Worm (Caenorhabditis elegans) whole organism, L4 larva: Measurements from ENCODE around the gene srx-85.
A peak's percentile ranks its signal among the peaks of the same experiment; 100 is the strongest.

Experiments used
- D1046.2 ChIP-seq: fragments of 200-800 bp; sonication (Bioruptor generic); IDR thresholded peaks from 2 replicates; pipeline ENCODE4 v1.3.6; 2022; ENCODE audit warnings: missing genetic modification characterization, missing compliant biosample characterization
- R02D3.7 ChIP-seq: fragments of 150-350 bp; sonication (generic microtip); optimal IDR thresholded peaks from 3 replicates; lab custom pipeline; 2014; ENCODE audit warnings: missing biosample characterization, missing genetic modification characterization
- Y48G9A.11 ChIP-seq: fragments of 200-800 bp; sonication (Bioruptor generic); IDR thresholded peaks from 2 replicates; pipeline ENCODE4 v1.3.6; 2022; ENCODE audit warnings: missing genetic modification reagents, missing genetic modification characterization, missing compliant biosample characterization
- Y75B8A.6 ChIP-seq: fragments of 200-800 bp; sonication (Bioruptor generic); IDR thresholded peaks from 2 replicates; pipeline ENCODE4 v1.3.6; 2022; ENCODE audit warnings: missing genetic modification reagents, missing genetic modification characterization, missing compliant biosample characterization
- aly-2 ChIP-seq: sonication (generic microtip); optimal IDR thresholded peaks from 2 replicates; lab custom pipeline; 2018; ENCODE audit warnings: missing biosample characterization, missing genetic modification characterization
- ama-1 ChIP-seq: fragments of 150-350 bp; optimal IDR thresholded peaks from 2 replicates; lab custom pipeline; 2014; ENCODE audit warnings: inconsistent platforms, mixed read lengths
- arid-1 ChIP-seq: fragments of 200-800 bp; sonication (Bioruptor generic); conservative IDR thresholded peaks from 2 replicates; pipeline ENCODE4 v1.3.6; 2022; ENCODE audit warnings: missing genetic modification reagents, missing genetic modification characterization, missing compliant biosample characterization
- ceh-20 ChIP-seq: fragments of 200-800 bp; sonication (Bioruptor generic); IDR thresholded peaks from 2 replicates; pipeline ENCODE4 v1.3.6; 2022; ENCODE audit warnings: missing genetic modification reagents, missing genetic modification characterization, missing compliant biosample characterization
- ceh-44 ChIP-seq: fragments of 200-800 bp; sonication (Bioruptor generic); IDR thresholded peaks from 2 replicates; pipeline ENCODE4 v1.3.6; 2022; ENCODE audit warnings: missing genetic modification reagents, missing genetic modification characterization, missing compliant biosample characterization
- daf-12 ChIP-seq: fragments of 150-350 bp; optimal IDR thresholded peaks from 2 replicates; lab custom pipeline; 2014; ENCODE audit warnings: missing biosample characterization, missing genetic modification reagents, missing genetic modification characterization
- daf-19 ChIP-seq: fragments of 200-800 bp; sonication (Bioruptor generic); conservative IDR thresholded peaks from 2 replicates; pipeline ENCODE4 v1.3.6; 2022; ENCODE audit warnings: missing genetic modification characterization, missing compliant biosample characterization
- dmd-9 ChIP-seq: fragments of 200-800 bp; sonication (Bioruptor generic); IDR thresholded peaks from 2 replicates; pipeline ENCODE4 v1.3.6; 2022; ENCODE audit warnings: missing genetic modification reagents, missing genetic modification characterization, missing compliant biosample characterization
- duxl-1 ChIP-seq: sonication (generic microtip); optimal IDR thresholded peaks from 2 replicates; lab custom pipeline; 2016; ENCODE audit warnings: mild to moderate bottlenecking, missing genetic modification characterization, moderate library complexity, missing compliant biosample characterization; ENCODE audit not compliant: poor library complexity
- dve-1 ChIP-seq: sonication (generic microtip); optimal IDR thresholded peaks from 2 replicates; lab custom pipeline; 2017; ENCODE audit warnings: antibody characterized with exemption, mild to moderate bottlenecking, missing genetic modification characterization, missing compliant biosample characterization; ENCODE audit not compliant: insufficient read depth
- gei-8 ChIP-seq: fragments of 200-800 bp; sonication (Bioruptor generic); optimal IDR thresholded peaks from 2 replicates; lab custom pipeline; 2018; ENCODE audit warnings: mild to moderate bottlenecking, missing genetic modification characterization, missing compliant biosample characterization
- hif-1 ChIP-seq, 2 experiments: sonication (generic microtip); optimal IDR thresholded peaks; 2 replicates each; lab custom pipeline; 2016 to 2017; ENCODE audit warnings: missing compliant biosample characterization in 2 of 2, missing genetic modification characterization in 2 of 2, missing genetic modification reagents in 2 of 2, missing genotype in 2 of 2, mild to moderate bottlenecking in 1 of 2
- hlh-30 ChIP-seq: sonication (generic microtip); optimal IDR thresholded peaks from 2 replicates; lab custom pipeline; 2017; ENCODE audit warnings: antibody characterized with exemption, mild to moderate bottlenecking, missing genetic modification characterization, missing compliant biosample characterization; ENCODE audit not compliant: insufficient read depth
- hmg-1.1 ChIP-seq: fragments of 200-800 bp; sonication (Bioruptor generic); IDR thresholded peaks from 2 replicates; pipeline ENCODE4 v1.3.6; 2022; ENCODE audit warnings: missing genetic modification reagents, missing genetic modification characterization, missing compliant biosample characterization
- lim-7 ChIP-seq: fragments of 200-800 bp; sonication (Bioruptor generic); IDR thresholded peaks from 2 replicates; pipeline ENCODE4 v1.3.6; 2022; ENCODE audit warnings: missing genetic modification characterization, missing compliant biosample characterization
- lin-13 ChIP-seq: fragments of 150-350 bp; optimal IDR thresholded peaks from 2 replicates; lab custom pipeline; 2014; ENCODE audit warnings: missing biosample characterization, missing genetic modification reagents, missing genetic modification characterization
- lin-38 ChIP-seq: fragments of 200-800 bp; sonication (Bioruptor generic); IDR thresholded peaks from 2 replicates; pipeline ENCODE4 v1.3.6; 2022; ENCODE audit warnings: missing genetic modification reagents, missing genetic modification characterization, missing compliant biosample characterization
- madf-9 ChIP-seq: fragments of 200-800 bp; sonication (Bioruptor generic); conservative IDR thresholded peaks from 2 replicates; pipeline ENCODE4 v1.3.6; 2022; ENCODE audit warnings: missing genetic modification reagents, missing genetic modification characterization, missing compliant biosample characterization
- mdl-1 ChIP-seq, 2 experiments: fragments of 150-350 bp in 1 of 2; sonication (generic microtip) in 1 of 2; optimal IDR thresholded peaks; 2 replicates each; lab custom pipeline; 2014 to 2017; ENCODE audit warnings: missing biosample characterization in 2 of 2, missing genetic modification characterization in 2 of 2
- mdt-29 ChIP-seq: fragments of 200-800 bp; sonication (Bioruptor generic); IDR thresholded peaks from 2 replicates; pipeline ENCODE4 v1.3.6; 2022; ENCODE audit warnings: missing genetic modification reagents, missing genetic modification characterization, missing compliant biosample characterization
- nhr-237 ChIP-seq: sonication (generic microtip); optimal IDR thresholded peaks from 2 replicates; lab custom pipeline; 2017; ENCODE audit warnings: missing biosample characterization, missing genetic modification characterization
- pha-4 ChIP-seq, 2 experiments: fragments of 150-350 bp in 1 of 2; fragments of 200-800 bp in 1 of 2; sonication (Bioruptor generic) in 1 of 2; IDR thresholded peaks in 1 of 2; optimal IDR thresholded peaks in 1 of 2; 2 replicates each; pipeline versions ENCODE4 v1.3.6 to Lab custom; 2014 to 2022; ENCODE audit warnings: missing genetic modification characterization in 2 of 2, missing genetic modification reagents in 2 of 2, missing biosample characterization in 1 of 2, missing compliant biosample characterization in 1 of 2
- rbr-2 ChIP-seq: sonication (generic microtip); optimal IDR thresholded peaks from 2 replicates; lab custom pipeline; 2016; ENCODE audit warnings: missing genotype, missing genetic modification characterization, missing compliant biosample characterization
- saeg-2 ChIP-seq: fragments of 200-800 bp; sonication (Bioruptor generic); IDR thresholded peaks from 2 replicates; pipeline ENCODE4 v1.3.6; 2022; ENCODE audit warnings: missing genetic modification reagents, missing genetic modification characterization, missing compliant biosample characterization
- sdz-12 ChIP-seq: fragments of 200-800 bp; sonication (Bioruptor generic); optimal IDR thresholded peaks from 2 replicates; lab custom pipeline; 2018; ENCODE audit warnings: mild to moderate bottlenecking, missing genetic modification characterization, missing compliant biosample characterization
- skn-1 ChIP-seq: fragments of 150-350 bp; optimal IDR thresholded peaks from 2 replicates; lab custom pipeline; 2014; ENCODE audit warnings: missing biosample characterization, missing genetic modification characterization
- snpc-1.2 ChIP-seq: fragments of 200-800 bp; sonication (Bioruptor generic); IDR thresholded peaks from 2 replicates; pipeline ENCODE4 v1.3.6; 2022; ENCODE audit warnings: missing genetic modification reagents, missing genetic modification characterization, missing compliant biosample characterization
- tag-97 ChIP-seq: fragments of 200-800 bp; sonication (Bioruptor generic); IDR thresholded peaks from 2 replicates; pipeline ENCODE4 v1.3.6; 2022; ENCODE audit warnings: missing genetic modification characterization, missing compliant biosample characterization
- tra-1 ChIP-seq: fragments of 200-800 bp; sonication (Bioruptor generic); IDR thresholded peaks from 2 replicates; pipeline ENCODE4 v1.3.6; 2022; ENCODE audit warnings: missing genetic modification reagents, missing genetic modification characterization, missing compliant biosample characterization
- unc-62 ChIP-seq, 3 experiments: fragments of 150-350 bp in 1 of 3; sonication (generic microtip); optimal IDR thresholded peaks in 2 of 3; peaks in 1 of 3; 1 replicate in 1 of 3; 2 replicates in 2 of 3; lab custom pipeline; 2014 to 2017; ENCODE audit warnings: missing biosample characterization in 3 of 3, missing genetic modification characterization in 3 of 3, missing genetic modification reagents in 3 of 3, missing genotype in 1 of 3
- vab-7 ChIP-seq: fragments of 200-800 bp; sonication (Bioruptor generic); IDR thresholded peaks from 2 replicates; pipeline ENCODE4 v1.3.6; 2022; ENCODE audit warnings: missing genetic modification reagents, missing genetic modification characterization, missing compliant biosample characterization

The srx-85 gene

DNA sequence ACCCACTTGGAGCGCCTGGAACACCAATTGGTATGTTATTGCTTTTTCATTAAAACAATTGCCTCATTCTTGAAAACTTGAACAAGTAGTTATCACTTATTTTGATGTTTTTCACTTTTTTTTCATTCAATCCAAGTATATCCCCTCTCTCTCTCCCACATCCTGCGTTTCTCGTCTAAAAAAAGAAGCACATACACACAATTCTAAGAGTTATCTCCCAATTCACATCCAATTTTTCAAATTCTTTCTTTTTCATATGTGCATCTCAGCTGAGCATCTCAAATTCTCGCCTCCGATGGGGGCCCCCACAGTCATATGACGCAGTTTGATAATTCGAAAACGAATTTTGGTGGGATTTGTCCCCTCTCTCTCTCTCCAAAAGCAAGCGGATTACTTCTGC, 15.8 kb upstream of the srx-85 start (continued):
- TF ChIP-seq skn-1 (no peak), dve-1 (tag; lab: Kevin White, UChicago) (no peak), aly-2 (no peak), D1046.2 (no peak), daf-12 (tag; lab: Kevin White, UChicago) (no peak), hlh-30 (tag; lab: Kevin White, UChicago) (no peak), mdl-1 (tag; optimal IDR thresholded peaks at IDR 0.05; lab: Kevin White, UChicago) (no peak)

DNA sequence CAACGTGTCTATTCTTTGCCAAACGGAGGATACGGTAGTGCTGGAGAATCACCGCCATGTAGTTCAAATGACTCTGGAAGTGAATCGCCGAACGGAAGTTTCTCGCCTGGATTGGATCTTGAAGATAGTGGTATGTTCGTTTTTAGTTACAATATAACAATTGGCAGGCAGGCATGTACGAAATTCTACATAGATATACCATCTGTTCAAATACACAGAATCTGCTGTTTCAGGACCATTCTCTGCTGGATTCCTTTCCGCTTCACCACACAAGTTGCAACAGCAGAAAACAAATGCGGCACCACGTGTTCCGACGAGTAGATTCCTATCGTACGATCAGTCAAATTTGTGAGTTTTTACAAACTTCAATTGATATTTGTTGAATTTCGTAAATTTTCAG, 13.0 kb upstream of the srx-85 start:
- no peak for TF ChIP-seq rbr-2 (tag; lab: Kevin White, UChicago)
- TF ChIP-seq skn-1 = peak; percentile 15
- peak in 1 of 2 experiments; percentile 97 for TF ChIP-seq unc-62 (GFP tag; optimal IDR thresholded peaks at IDR 0.05 in 1 of 2; lab: Kevin White, UChicago)
- no peak for TF ChIP-seq unc-62 (tag; optimal IDR thresholded peaks at IDR 0.05; lab: Kevin White, UChicago)
- TF ChIP-seq vab-7 = no peak
- TF ChIP-seq nhr-237 (tag; lab: Kevin White, UChicago) = no peak
- TF ChIP-seq sdz-12 (GFP tag; lab: Kevin White, UChicago) = no peak
- TF ChIP-seq Y75B8A.6 (GFP tag; lab: Robert Waterston, UW) = no peak
- no peak for TF ChIP-seq daf-19 (GFP tag; lab: Robert Waterston, UW)

DNA sequence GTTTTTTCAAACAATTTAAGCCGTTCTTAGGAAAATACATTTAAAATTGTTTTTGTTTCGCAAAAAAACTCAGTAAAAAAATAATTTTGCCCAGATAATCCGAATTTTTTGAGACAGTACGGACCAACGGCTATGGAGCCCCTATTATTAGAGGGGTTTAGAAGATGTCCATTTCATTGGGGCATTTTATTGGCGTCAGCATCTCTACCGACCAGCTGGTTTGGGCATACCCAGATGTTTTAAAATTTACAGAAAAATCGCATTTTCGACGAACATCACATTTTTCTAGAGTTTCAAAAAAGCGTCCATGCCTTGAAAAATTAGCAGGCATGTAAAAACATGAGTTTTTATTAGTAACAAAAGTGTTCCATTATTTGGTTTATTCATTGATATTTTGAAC, 11.2 kb upstream of the srx-85 start:
- TF ChIP-seq hif-1 (tag; optimal IDR thresholded peaks at IDR 0.05; lab: Kevin White, UChicago) = peak in 1 of 2 experiments; percentile 64
- peak; percentile 42; the same call in 1 of the 2 replicates for TF ChIP-seq ceh-20 (GFP tag; lab: Robert Waterston, UW)
- no peak for TF ChIP-seq duxl-1 (tag; lab: Kevin White, UChicago)
- 0 out of 2 replicates have a peak, but pooled peaks have one; percentile 6 for TF ChIP-seq snpc-1.2
- TF ChIP-seq vab-7 = peak; percentile 30; the same call in 1 of the 2 replicates
- TF ChIP-seq ama-1 (lab: Kevin White, UChicago) = peak; percentile 19
- 0 out of 2 replicates have a peak, but pooled peaks have one; percentile 53 for TF ChIP-seq madf-9 (GFP tag; lab: Robert Waterston, UW)
- TF ChIP-seq lin-13 (GFP tag; lab: Kevin White, UChicago) = no peak
- peak; percentile 67 for TF ChIP-seq lim-7 (GFP tag; lab: Robert Waterston, UW)
- 0 out of 2 replicates have a peak, but pooled peaks have one; percentile 33 for TF ChIP-seq hmg-1.1
- TF ChIP-seq dmd-9 (GFP tag; lab: Robert Waterston, UW) = 0 out of 2 replicates have a peak, but pooled peaks have one; percentile 36
- TF ChIP-seq R02D3.7 = no peak
- 0 out of 2 replicates have a peak, but pooled peaks have one; percentile 35 for TF ChIP-seq Y48G9A.11
- peak; percentile 82; the same call in 1 of the 2 replicates for TF ChIP-seq D1046.2
- no peak for TF ChIP-seq saeg-2
- TF ChIP-seq tra-1 (GFP tag; lab: Robert Waterston, UW) = 0 out of 2 replicates have a peak, but pooled peaks have one; percentile 9
- no peak for TF ChIP-seq ceh-44
- TF ChIP-seq unc-62 (GFP tag; optimal IDR thresholded peaks at IDR 0.05 in 1 of 2; lab: Kevin White, UChicago) = no peak
- TF ChIP-seq unc-62 (tag; optimal IDR thresholded peaks at IDR 0.05; lab: Kevin White, UChicago) = no peak
- TF ChIP-seq tag-97 (GFP tag; lab: Robert Waterston, UW) = no peak
- peak; percentile 52 for TF ChIP-seq gei-8 (GFP tag; lab: Kevin White, UChicago)
- TF ChIP-seq lin-38 (GFP tag; lab: Robert Waterston, UW) = peak; percentile 30; the same call in 1 of the 2 replicates
- 0 out of 2 replicates have a peak, but pooled peaks have one; percentile 44 for TF ChIP-seq pha-4 (GFP tag; IDR thresholded peaks at IDR 0.05; lab: Robert Waterston, UW)
- no peak for TF ChIP-seq pha-4 (tag; optimal IDR thresholded peaks at IDR 0.05; lab: Kevin White, UChicago)
- TF ChIP-seq mdt-29 (GFP tag; lab: Robert Waterston, UW) = 0 out of 2 replicates have a peak, but pooled peaks have one; percentile 5
- TF ChIP-seq Y75B8A.6 (GFP tag; lab: Robert Waterston, UW) = no peak
- TF ChIP-seq arid-1 (GFP tag; lab: Robert Waterston, UW) = 0 out of 2 replicates have a peak, but pooled peaks have one; percentile 39
- no peak for TF ChIP-seq rbr-2 (tag; lab: Kevin White, UChicago)
